Worm (Caenorhabditis elegans) whole organism, late embryonic: ENCODE measurements around the gene cyp-33E2.

ENCODE experiments used
- ama-1 ChIP-seq: fragments of 150-350 bp; optimal IDR thresholded peaks from 2 replicates; lab custom pipeline; 2014
- ceh-14 ChIP-seq: sonication (generic microtip); optimal IDR thresholded peaks from 2 replicates; lab custom pipeline; 2016; ENCODE audit warnings: missing genotype, missing genetic modification characterization, missing compliant biosample characterization
- ceh-22 ChIP-seq: sonication (generic microtip); optimal IDR thresholded peaks from 2 replicates; lab custom pipeline; 2017; ENCODE audit warnings: missing biosample characterization, missing genetic modification characterization
- dmd-4 ChIP-seq: sonication (generic microtip); optimal IDR thresholded peaks from 2 replicates; lab custom pipeline; 2016; ENCODE audit warnings: borderline replicate concordance, missing genetic modification characterization, missing compliant biosample characterization
- fkh-6 ChIP-seq: sonication (generic microtip); optimal IDR thresholded peaks from 2 replicates; lab custom pipeline; 2016; ENCODE audit warnings: missing genetic modification characterization, missing compliant biosample characterization
- hlh-15 ChIP-seq: sonication (generic microtip); optimal IDR thresholded peaks from 2 replicates; lab custom pipeline; 2016; ENCODE audit warnings: missing genetic modification characterization, missing compliant biosample characterization
- nhr-11 ChIP-seq: fragments of 150-350 bp; optimal IDR thresholded peaks from 2 replicates; lab custom pipeline; 2014; ENCODE audit warnings: missing biosample characterization, missing genetic modification characterization
- pha-4 ChIP-seq: fragments of 150-350 bp; optimal IDR thresholded peaks from 2 replicates; lab custom pipeline; 2018; ENCODE audit warnings: missing biosample characterization, missing genetic modification reagents, missing genetic modification characterization
- tbx-2 ChIP-seq: sonication (generic microtip); optimal IDR thresholded peaks from 2 replicates; lab custom pipeline; 2016; ENCODE audit warnings: missing genetic modification characterization, missing compliant biosample characterization
- unc-42 ChIP-seq: sonication (generic microtip); optimal IDR thresholded peaks from 2 replicates; lab custom pipeline; 2016; ENCODE audit warnings: missing genotype, missing genetic modification characterization, missing compliant biosample characterization
- unc-86 ChIP-seq: sonication (generic microtip); optimal IDR thresholded peaks from 2 replicates; lab custom pipeline; 2016; ENCODE audit warnings: missing genetic modification characterization, missing compliant biosample characterization

DNA sequence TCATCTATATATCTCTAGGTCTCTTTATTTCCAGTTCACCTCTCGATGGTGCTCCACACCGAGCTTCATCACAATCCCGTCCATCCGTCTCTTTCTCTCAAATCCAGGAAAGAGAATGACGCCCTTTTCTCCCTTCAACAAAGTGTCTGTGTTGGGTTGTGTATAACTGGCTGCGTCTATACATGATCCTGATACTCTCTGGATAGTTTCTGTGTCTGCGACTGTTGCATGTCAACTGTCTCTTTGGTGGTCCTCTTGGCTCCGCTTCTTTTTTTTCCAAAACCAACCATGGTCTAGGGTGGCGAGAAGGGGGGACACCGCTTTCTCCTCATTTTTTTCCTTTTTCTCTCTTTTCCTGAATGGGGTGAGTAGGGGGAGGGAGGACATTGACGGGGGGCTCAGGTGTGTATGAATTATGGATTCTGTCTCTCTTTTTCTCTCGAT, 17.5 kb downstream of the cyp-33E2 start:
- TF ChIP-seq ceh-14 (tag; lab: Kevin White, UChicago) (no peak), unc-42 (peak; percentile 22), nhr-11 (tag; lab: Kevin White, UChicago) (no peak), tbx-2 (tag; lab: Kevin White, UChicago) (peak; percentile 37), ceh-22 (tag; lab: Kevin White, UChicago) (no peak), ama-1 (no peak), unc-86 (tag; lab: Kevin White, UChicago) (no peak), dmd-4 (tag; lab: Kevin White, UChicago) (no peak), fkh-6 (tag; lab: Kevin White, UChicago) (no peak), pha-4 (no peak), hlh-15 (tag; lab: Kevin White, UChicago) (no peak)
